Fruit fly (Drosophila melanogaster) whole organism, embryonic: ENCODE results near the gene fwd.

Experiments
- Asciz ChIP-seq: fragments of 200-800 bp; sonication (Bioruptor generic); optimal IDR thresholded peaks from 2 replicates; lab custom pipeline; 2017; ENCODE audit warnings: missing biosample characterization, mild to moderate bottlenecking, missing genetic modification characterization, missing genetic modification reagents
- CG10274 ChIP-seq: fragments of 200-800 bp; sonication (Bioruptor generic); optimal IDR thresholded peaks from 3 replicates; lab custom pipeline; 2017; ENCODE audit warnings: missing biosample characterization, mild to moderate bottlenecking, missing genetic modification characterization
- CG11723 ChIP-seq: fragments of 200-800 bp; sonication (Bioruptor generic); optimal IDR thresholded peaks from 2 replicates; lab custom pipeline; 2017; ENCODE audit warnings: missing biosample characterization, mild to moderate bottlenecking, missing genetic modification characterization
- CG1233 ChIP-seq: fragments of 200-800 bp; sonication (Bioruptor generic); optimal IDR thresholded peaks from 4 replicates; lab custom pipeline; 2018; ENCODE audit warnings: missing biosample characterization, mild to moderate bottlenecking, missing genetic modification characterization
- CG12744 ChIP-seq: fragments of 200-800 bp; sonication (Bioruptor generic); optimal IDR thresholded peaks from 2 replicates; lab custom pipeline; 2016; ENCODE audit warnings: missing biosample characterization, missing genetic modification characterization
- CG12769 ChIP-seq: fragments of 200-800 bp; sonication (Bioruptor generic); optimal IDR thresholded peaks from 2 replicates; lab custom pipeline; 2019; ENCODE audit warnings: missing biosample characterization, mild to moderate bottlenecking, missing genetic modification characterization, moderate library complexity
- CG13296 ChIP-seq: fragments of 200-800 bp; sonication (Bioruptor generic); optimal IDR thresholded peaks from 3 replicates; lab custom pipeline; 2018; ENCODE audit warnings: missing biosample characterization, mild to moderate bottlenecking, missing genetic modification characterization
- CG15011 ChIP-seq: fragments of 200-800 bp; sonication (Bioruptor generic); optimal IDR thresholded peaks from 3 replicates; lab custom pipeline; 2018; ENCODE audit warnings: missing biosample characterization, mild to moderate bottlenecking, missing genetic modification characterization
- CG16779 ChIP-seq: fragments of 200-800 bp; sonication (Bioruptor generic); IDR thresholded peaks from 2 replicates; pipeline ENCODE4 v1.3.6; 2022; ENCODE audit warnings: missing biosample characterization, missing genetic modification characterization
- CG17186 ChIP-seq: fragments of 200-800 bp; sonication (Bioruptor generic); optimal IDR thresholded peaks from 3 replicates; lab custom pipeline; 2017; ENCODE audit warnings: missing biosample characterization, missing genetic modification reagents, missing genetic modification characterization
- CG17612 ChIP-seq: fragments of 200-800 bp; sonication (Bioruptor generic); IDR thresholded peaks from 2 replicates; pipeline ENCODE4 v1.3.6; 2022; ENCODE audit warnings: missing biosample characterization, missing genetic modification characterization
- CG2202 ChIP-seq: fragments of 200-800 bp; sonication (Bioruptor generic); optimal IDR thresholded peaks from 2 replicates; lab custom pipeline; 2018; ENCODE audit warnings: missing biosample characterization, mild to moderate bottlenecking, missing genetic modification characterization
- CG30403 ChIP-seq: fragments of 200-800 bp; sonication (Bioruptor generic); optimal IDR thresholded peaks from 3 replicates; lab custom pipeline; 2016; ENCODE audit warnings: missing biosample characterization, missing genetic modification characterization
- CG30431 ChIP-seq: fragments of 200-800 bp; sonication (Bioruptor generic); optimal IDR thresholded peaks from 2 replicates; lab custom pipeline; 2017; ENCODE audit warnings: missing biosample characterization, missing genetic modification characterization
- CG31441 ChIP-seq: fragments of 200-800 bp; sonication (Bioruptor generic); IDR thresholded peaks from 2 replicates; pipeline ENCODE4 v1.3.6; 2022; ENCODE audit warnings: missing biosample characterization, missing genetic modification characterization
- CG43689 ChIP-seq: fragments of 200-800 bp; sonication (Bioruptor generic); IDR thresholded peaks from 2 replicates; pipeline ENCODE4 v1.3.6; 2022; ENCODE audit warnings: missing biosample characterization, missing genetic modification characterization
- CG6654 ChIP-seq: fragments of 200-800 bp; sonication (Bioruptor generic); optimal IDR thresholded peaks from 2 replicates; lab custom pipeline; 2017; ENCODE audit warnings: missing biosample characterization, mild to moderate bottlenecking, missing genetic modification characterization
- CG6689 ChIP-seq: fragments of 200-800 bp; sonication (Bioruptor generic); IDR thresholded peaks from 2 replicates; pipeline ENCODE4 v1.3.6; 2022; ENCODE audit warnings: missing biosample characterization, missing genetic modification characterization
- CG7839 ChIP-seq: fragments of 200-800 bp; sonication (Bioruptor generic); optimal IDR thresholded peaks from 3 replicates; lab custom pipeline; 2018; ENCODE audit warnings: missing biosample characterization, mild to moderate bottlenecking, missing genetic modification characterization, moderate library complexity
- Dek ChIP-seq: fragments of 200-800 bp; sonication (Bioruptor generic); optimal IDR thresholded peaks from 3 replicates; lab custom pipeline; 2019; ENCODE audit warnings: missing biosample characterization, mild to moderate bottlenecking, missing genetic modification characterization, moderate library complexity
- Drgx ChIP-seq: fragments of 200-800 bp; sonication (Bioruptor generic); IDR thresholded peaks from 2 replicates; pipeline ENCODE4 v1.3.6; 2022; ENCODE audit warnings: missing biosample characterization, missing genetic modification characterization
- E2f2 ChIP-seq: fragments of 200-800 bp; sonication (Bioruptor generic); IDR thresholded peaks from 2 replicates; pipeline ENCODE4 v1.3.6; 2022; ENCODE audit warnings: missing biosample characterization, missing genetic modification characterization
- Eip74EF ChIP-seq, 2 experiments: fragments of 200-800 bp in 1 of 2; fragments of >200 bp in 1 of 2; sonication (Bioruptor generic) in 1 of 2; optimal IDR thresholded peaks; 2 replicates each; lab custom pipeline; 2017 to 2019; ENCODE audit warnings: missing biosample characterization in 2 of 2, missing genetic modification characterization in 2 of 2, mild to moderate bottlenecking in 1 of 2, moderate library complexity in 1 of 2
- HLH54F ChIP-seq: fragments of 200-800 bp; sonication (Bioruptor generic); optimal IDR thresholded peaks from 3 replicates; lab custom pipeline; 2016; ENCODE audit warnings: missing biosample characterization, missing genetic modification characterization
- Hey ChIP-seq: fragments of 200-800 bp; sonication (Bioruptor generic); optimal IDR thresholded peaks from 3 replicates; lab custom pipeline; 2018; ENCODE audit warnings: missing biosample characterization, mild to moderate bottlenecking, missing genetic modification characterization
- Mad ChIP-seq: fragments of 200-800 bp; sonication (Bioruptor generic); optimal IDR thresholded peaks from 2 replicates; lab custom pipeline; 2016; ENCODE audit warnings: missing biosample characterization, missing genetic modification characterization
- NK7.1 ChIP-seq: fragments of 200-800 bp; sonication (Bioruptor generic); optimal IDR thresholded peaks from 3 replicates; lab custom pipeline; 2016; ENCODE audit warnings: missing biosample characterization, missing genetic modification characterization
- Opbp ChIP-seq: fragments of 200-800 bp; sonication (Bioruptor generic); IDR thresholded peaks from 3 replicates; pipeline ENCODE4 v1.3.6; 2022; ENCODE audit warnings: missing biosample characterization, missing genetic modification characterization; ENCODE audit not compliant: partially characterized antibody
- Pdp1 ChIP-seq, 2 experiments: fragments of 200-800 bp; sonication (Bioruptor generic); optimal IDR thresholded peaks; 3 replicates each; lab custom pipeline; 2016; ENCODE audit warnings: missing biosample characterization in 2 of 2, missing genetic modification characterization in 2 of 2, mild to moderate bottlenecking in 1 of 2, moderate library complexity in 1 of 2
- Sox100B ChIP-seq: fragments of 200-800 bp; sonication (Bioruptor generic); optimal IDR thresholded peaks from 3 replicates; lab custom pipeline; 2018; ENCODE audit warnings: missing biosample characterization, mild to moderate bottlenecking, missing genetic modification characterization
- Xrp1 ChIP-seq: fragments of 200-800 bp; sonication (Bioruptor generic); IDR thresholded peaks from 2 replicates; pipeline ENCODE4 v1.3.6; 2022; ENCODE audit warnings: missing biosample characterization, missing genetic modification characterization
- ato ChIP-seq: fragments of 200-800 bp; sonication (Bioruptor generic); IDR thresholded peaks from 2 replicates; pipeline ENCODE4 v1.3.6; 2022; ENCODE audit warnings: missing biosample characterization, missing genetic modification characterization; ENCODE audit not compliant: partially characterized antibody
- bowl ChIP-seq: fragments of 200-800 bp; sonication (Bioruptor generic); IDR thresholded peaks from 2 replicates; pipeline ENCODE4 v1.3.6; 2022; ENCODE audit warnings: missing biosample characterization, missing genetic modification characterization
- br ChIP-seq: fragments of >200 bp; optimal IDR thresholded peaks from 2 replicates; lab custom pipeline; 2017
- corto ChIP-seq: fragments of 200-800 bp; sonication (Bioruptor generic); optimal IDR thresholded peaks from 2 replicates; lab custom pipeline; 2016; ENCODE audit warnings: missing biosample characterization, mild to moderate bottlenecking, missing genetic modification characterization, moderate library complexity
- dimm ChIP-seq: fragments of 200-800 bp; sonication (Bioruptor generic); IDR thresholded peaks from 2 replicates; pipeline ENCODE4 v1.3.6; 2022; ENCODE audit warnings: missing biosample characterization, missing genetic modification characterization
- eve ChIP-seq, 2 experiments: fragments of >200 bp; optimal IDR thresholded peaks; 2 replicates each; lab custom pipeline; 2017; ENCODE audit warnings: missing biosample characterization in 2 of 2, missing genetic modification characterization in 2 of 2
- fru ChIP-seq: fragments of >200 bp; optimal IDR thresholded peaks from 2 replicates; lab custom pipeline; 2017
- gem ChIP-seq: fragments of 200-800 bp; sonication (Bioruptor generic); optimal IDR thresholded peaks from 2 replicates; lab custom pipeline; 2019; ENCODE audit warnings: missing biosample characterization, mild to moderate bottlenecking, missing genetic modification characterization, moderate library complexity
- grn ChIP-seq: fragments of 200-800 bp; sonication (Bioruptor generic); optimal IDR thresholded peaks from 3 replicates; lab custom pipeline; 2017; ENCODE audit warnings: missing biosample characterization, missing genetic modification characterization
- her ChIP-seq: fragments of 200-800 bp; sonication (Bioruptor generic); optimal IDR thresholded peaks from 2 replicates; lab custom pipeline; 2016; ENCODE audit warnings: missing biosample characterization, missing genetic modification characterization
- hth ChIP-seq: fragments of >200 bp; optimal IDR thresholded peaks from 2 replicates; lab custom pipeline; 2017; ENCODE audit warnings: inconsistent platforms
- jigr1 ChIP-seq: fragments of 200-800 bp; sonication (Bioruptor generic); IDR thresholded peaks from 3 replicates; pipeline ENCODE4 v1.3.6; 2022; ENCODE audit warnings: missing biosample characterization, missing genetic modification characterization
- luna ChIP-seq: fragments of 200-800 bp; sonication (Bioruptor generic); optimal IDR thresholded peaks from 2 replicates; lab custom pipeline; 2016; ENCODE audit warnings: missing biosample characterization, missing genetic modification characterization
- nerfin-1 ChIP-seq: fragments of 200-800 bp; sonication (Bioruptor generic); optimal IDR thresholded peaks from 3 replicates; lab custom pipeline; 2019; ENCODE audit warnings: missing biosample characterization, mild to moderate bottlenecking, missing genetic modification characterization, moderate library complexity
- odd ChIP-seq: fragments of 200-800 bp; sonication (Bioruptor generic); optimal IDR thresholded peaks from 2 replicates; lab custom pipeline; 2017; ENCODE audit warnings: missing biosample characterization, mild to moderate bottlenecking, missing genetic modification characterization
- seq ChIP-seq: fragments of 200-800 bp; sonication (Bioruptor generic); IDR thresholded peaks from 2 replicates; pipeline ENCODE4 v1.3.6; 2022; ENCODE audit warnings: missing biosample characterization, missing genetic modification characterization
- tna ChIP-seq: fragments of 200-800 bp; sonication (Bioruptor generic); IDR thresholded peaks from 2 replicates; pipeline ENCODE4 v1.3.6; 2022; ENCODE audit warnings: missing biosample characterization, missing genetic modification characterization; ENCODE audit not compliant: partially characterized antibody
- ttk ChIP-seq: fragments of 200-800 bp; sonication (Bioruptor generic); IDR thresholded peaks from 2 replicates; pipeline ENCODE4 v2.1.2; 2022; ENCODE audit warnings: missing biosample characterization, missing genetic modification characterization
- zen2 ChIP-seq: fragments of 200-800 bp; sonication (Bioruptor generic); IDR thresholded peaks from 3 replicates; pipeline ENCODE4 v1.3.6; 2022; ENCODE audit warnings: missing biosample characterization, missing genetic modification characterization; ENCODE audit not compliant: partially characterized antibody

fwd gene

DNA sequence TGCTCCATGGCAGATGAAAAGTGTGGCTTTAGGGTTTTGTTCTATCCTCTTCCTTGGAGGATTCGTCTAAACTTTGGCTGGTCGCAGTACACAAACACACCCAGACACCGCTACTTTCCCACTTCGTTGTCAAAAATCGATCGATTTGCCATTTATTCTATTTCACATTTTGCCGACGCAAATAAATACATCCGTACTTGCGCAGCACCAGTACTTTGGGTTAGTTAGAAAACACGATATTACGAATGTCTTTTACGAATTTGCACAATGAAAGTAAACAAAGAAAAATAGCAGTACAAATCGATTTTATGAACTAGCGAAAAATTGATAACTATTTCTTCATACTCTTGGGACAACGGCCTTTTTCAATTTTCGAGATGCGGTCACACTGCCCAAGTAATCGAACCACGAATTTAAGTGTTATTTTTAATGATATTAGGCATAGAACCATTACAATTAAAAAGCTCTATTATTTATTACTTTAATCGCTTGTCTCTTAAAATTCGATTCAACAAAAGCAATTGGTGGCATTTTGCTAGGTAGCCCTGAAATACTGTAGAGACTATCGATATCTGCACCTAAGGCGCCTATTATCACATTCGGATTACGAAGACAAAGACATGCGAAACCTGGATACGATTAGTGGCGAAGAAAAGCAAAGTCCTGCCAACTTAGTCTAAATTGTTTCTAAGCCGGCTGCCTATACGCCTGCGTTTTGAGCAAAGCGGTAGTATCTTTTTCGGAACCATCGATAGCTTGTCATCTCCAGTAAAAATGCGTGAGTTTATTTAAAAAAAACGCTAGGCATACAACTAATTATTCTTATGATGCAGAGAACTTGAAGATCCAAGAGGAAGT is 61.8 kb downstream of the fwd start, which contains the start of the genes DIP2 and wac (continued):
- TF ChIP-seq nerfin-1 (tag; lab: Kevin White, UChicago) (peak; percentile 54), CG12769 (tag; lab: Kevin White, UChicago) (peak; percentile 92), seq (GFP tag; lab: Robert Waterston, UW) (no peak; the same call in 1 of the 2 replicates), fru (lab: Kevin White, UChicago) (no peak), gem (no peak), CG30403 (peak; percentile 83), Drgx (GFP tag; lab: Robert Waterston, UW) (peak; percentile 40; the same call in 1 of the 2 replicates), Mad (peak; percentile 86), CG43689 (no peak), Eip74EF (GFP tag; optimal IDR thresholded peaks at IDR 0.05; lab: Kevin White, UChicago) (no peak), CG13296 (GFP tag; lab: Kevin White, UChicago) (peak; percentile 63), Opbp (GFP tag; lab: Robert Waterston, UW) (peak; percentile 87), CG11723 (GFP tag; lab: Kevin White, UChicago) (peak; percentile 28), CG17612 (peak; percentile 36; the same call in 1 of the 2 replicates), CG7839 (tag; lab: Kevin White, UChicago) (no peak), bowl (GFP tag; lab: Robert Waterston, UW) (no peak), ato (GFP tag; lab: Robert Waterston, UW) (peak; percentile 68), ttk (GFP tag; lab: Robert Waterston, UW) (peak; percentile 60), NK7.1 (GFP tag; lab: Kevin White, UChicago) (peak; percentile 67), CG17186 (GFP tag; lab: Kevin White, UChicago) (peak; percentile 84), CG31441 (GFP tag; lab: Robert Waterston, UW) (no peak; the same call in 1 of the 2 replicates), CG2202 (tag; lab: Kevin White, UChicago) (no peak), jigr1 (GFP tag; lab: Robert Waterston, UW) (no peak), E2f2 (GFP tag; lab: Robert Waterston, UW) (peak; percentile 88), CG6654 (GFP tag; lab: Kevin White, UChicago) (no peak), HLH54F (GFP tag; lab: Kevin White, UChicago) (peak; percentile 85), Pdp1 (GFP tag; optimal IDR thresholded peaks at IDR 0.05; lab: Kevin White, UChicago) (peak; percentile 84 to 94), dimm (GFP tag; lab: Robert Waterston, UW) (no peak), tna (peak; percentile 86), Hey (tag; lab: Kevin White, UChicago) (no peak), Sox100B (GFP tag; lab: Kevin White, UChicago) (no peak), CG15011 (GFP tag; lab: Kevin White, UChicago) (no peak), Xrp1 (GFP tag; lab: Robert Waterston, UW) (peak; percentile 72), hth (lab: Kevin White, UChicago) (no peak), CG1233 (peak; percentile 49), her (peak; percentile 86), odd (GFP tag; lab: Kevin White, UChicago) (peak; percentile 51), CG30431 (GFP tag; lab: Kevin White, UChicago) (peak; percentile 14), CG16779 (GFP tag; lab: Robert Waterston, UW) (peak; percentile 71), CG10274 (GFP tag; lab: Kevin White, UChicago) (no peak), eve (GFP tag; optimal IDR thresholded peaks at IDR 0.05; lab: Kevin White, UChicago) (no peak), CG12744 (GFP tag; lab: Kevin White, UChicago) (peak; percentile 67), br (lab: Kevin White, UChicago) (no peak), Asciz (GFP tag; lab: Kevin White, UChicago) (no peak), CG6689 (peak; percentile 40; the same call in 1 of the 2 replicates), zen2 (GFP tag; lab: Robert Waterston, UW) (peak; percentile 86), Dek (tag; lab: Kevin White, UChicago) (no peak), corto (GFP tag; lab: Kevin White, UChicago) (peak; percentile 30), luna (GFP tag; lab: Kevin White, UChicago) (peak; percentile 27), grn (GFP tag; lab: Kevin White, UChicago) (no peak)
